Worm (Caenorhabditis elegans): ENCODE data around the gene T10C6.7.

The T10C6.7 gene

ce11 chrV:15978232-15978764 is 53.2 kb downstream of the T10C6.7 start, which contains the start of gene oac-20:
Gene oac-20, plus strand, starts transcription at chrV:15978714.
- TF ChIP-seq skn-1 (tag; optimal IDR thresholded peaks at IDR 0.05): no peak
- no peak for TF ChIP-seq hlh-30 (tag; optimal IDR thresholded peaks at IDR 0.05; ENCODE audit: insufficient read depth)
- peak; percentile 16 for TF ChIP-seq nhr-48 (tag; optimal IDR thresholded peaks at IDR 0.05)
- peak; percentile 61 for TF ChIP-seq nhr-77 (tag; optimal IDR thresholded peaks at IDR 0.05)
- peak; percentile 96 for TF ChIP-seq dmd-6 (GFP tag; IDR thresholded peaks at IDR 0.05)
- TF ChIP-seq ZK546.5 (tag; optimal IDR thresholded peaks at IDR 0.05): no peak
- 0 out of 2 replicates have a peak, but pooled peaks have one; percentile 58 for TF ChIP-seq tra-1 (GFP tag; IDR thresholded peaks at IDR 0.05)
- TF ChIP-seq mxl-2 (GFP tag; conservative IDR thresholded peaks at IDR 0.05): no peak
- TF ChIP-seq pqm-1 (tag; optimal IDR thresholded peaks at IDR 0.05): peak; percentile 90
- TF ChIP-seq set-16 (GFP tag; IDR thresholded peaks at IDR 0.05): no peak
- no peak for TF ChIP-seq ama-1 (optimal IDR thresholded peaks at IDR 0.05)
- TF ChIP-seq php-3 (GFP tag; IDR thresholded peaks at IDR 0.05): peak; percentile 66

Data from whole organism, L4 larva.